Fruit fly (Drosophila melanogaster) whole organism, embryonic: Measurements from ENCODE around the gene put.

Source experiments
- Abd-B ChIP-seq: fragments of 200-800 bp; sonication (Bioruptor generic); optimal IDR thresholded peaks from 2 replicates; lab custom pipeline; 2018; ENCODE audit warnings: missing biosample characterization, mild to moderate bottlenecking, missing genetic modification characterization, moderate library complexity
- B-H2 ChIP-seq: fragments of 200-800 bp; sonication (Bioruptor generic); optimal IDR thresholded peaks from 2 replicates; lab custom pipeline; 2018; ENCODE audit warnings: missing biosample characterization, mild to moderate bottlenecking, missing genetic modification characterization
- Bteb2 ChIP-seq: fragments of 200-800 bp; sonication (Bioruptor generic); optimal IDR thresholded peaks from 2 replicates; lab custom pipeline; 2016; ENCODE audit warnings: missing biosample characterization, missing genetic modification characterization
- CG10462 ChIP-seq: fragments of 200-800 bp; sonication (Bioruptor generic); optimal IDR thresholded peaks from 2 replicates; lab custom pipeline; 2016; ENCODE audit warnings: missing biosample characterization, missing genetic modification characterization
- CG10543 ChIP-seq: fragments of 200-800 bp; sonication (Bioruptor generic); optimal IDR thresholded peaks from 3 replicates; lab custom pipeline; 2017; ENCODE audit warnings: missing biosample characterization, mild to moderate bottlenecking, missing genetic modification characterization, moderate library complexity
- CG11504 ChIP-seq: fragments of 200-800 bp; sonication (Bioruptor generic); optimal IDR thresholded peaks from 3 replicates; lab custom pipeline; 2019; ENCODE audit warnings: missing biosample characterization, mild to moderate bottlenecking, missing genetic modification characterization, moderate library complexity
- CG12219 ChIP-seq: fragments of 200-800 bp; sonication (Bioruptor generic); optimal IDR thresholded peaks from 3 replicates; lab custom pipeline; 2018; ENCODE audit warnings: missing biosample characterization, mild to moderate bottlenecking, missing genetic modification characterization
- CG14050 ChIP-seq: fragments of 200-800 bp; sonication (Bioruptor generic); IDR thresholded peaks from 3 replicates; pipeline ENCODE4 v1.3.6; 2022; ENCODE audit warnings: missing biosample characterization, missing genetic modification characterization
- CG1603 ChIP-seq: fragments of 200-800 bp; sonication (Bioruptor generic); optimal IDR thresholded peaks from 2 replicates; lab custom pipeline; 2019; ENCODE audit warnings: missing biosample characterization, mild to moderate bottlenecking, missing genetic modification characterization, moderate library complexity
- CG1647 ChIP-seq: fragments of 200-800 bp; sonication (Bioruptor generic); optimal IDR thresholded peaks from 3 replicates; lab custom pipeline; 2016; ENCODE audit warnings: missing biosample characterization, missing genetic modification characterization
- CG18764 ChIP-seq: fragments of 200-800 bp; sonication (Bioruptor generic); optimal IDR thresholded peaks from 3 replicates; lab custom pipeline; 2016; ENCODE audit warnings: missing biosample characterization, missing genetic modification characterization
- CG6272 ChIP-seq: fragments of 200-800 bp; sonication (Bioruptor generic); IDR thresholded peaks from 2 replicates; pipeline ENCODE4 v1.3.6; 2022; ENCODE audit warnings: missing biosample characterization, missing genetic modification characterization
- CG7963 ChIP-seq: fragments of 200-800 bp; sonication (Bioruptor generic); IDR thresholded peaks from 3 replicates; pipeline ENCODE4 v1.3.6; 2022; ENCODE audit warnings: missing biosample characterization, missing genetic modification characterization; ENCODE audit not compliant: partially characterized antibody
- CG7987 ChIP-seq: fragments of 200-800 bp; sonication (Bioruptor generic); optimal IDR thresholded peaks from 2 replicates; lab custom pipeline; 2018; ENCODE audit warnings: missing biosample characterization, mild to moderate bottlenecking, missing genetic modification characterization, moderate library complexity
- CG8924 ChIP-seq: fragments of 200-800 bp; optimal IDR thresholded peaks from 3 replicates; lab custom pipeline; 2019; ENCODE audit warnings: missing biosample characterization, mild to moderate bottlenecking, missing genetic modification characterization, moderate library complexity
- CG9817 ChIP-seq: fragments of 200-800 bp; sonication (Bioruptor generic); optimal IDR thresholded peaks from 2 replicates; lab custom pipeline; 2018; ENCODE audit warnings: missing biosample characterization, mild to moderate bottlenecking, missing genetic modification characterization, moderate library complexity
- GATAe ChIP-seq: fragments of 200-800 bp; sonication (Bioruptor generic); conservative IDR thresholded peaks from 2 replicates; pipeline ENCODE4 v1.3.6; 2022; ENCODE audit warnings: missing biosample characterization, missing genetic modification characterization
- Hmr ChIP-seq: fragments of 200-800 bp; sonication (Bioruptor generic); optimal IDR thresholded peaks from 3 replicates; lab custom pipeline; 2017; ENCODE audit warnings: mild to moderate bottlenecking, missing biosample characterization, missing genetic modification reagents, missing genetic modification characterization
- Lim3 ChIP-seq: fragments of 200-800 bp; sonication (Bioruptor generic); IDR thresholded peaks from 2 replicates; pipeline ENCODE4 v1.3.6; 2022; ENCODE audit warnings: missing biosample characterization, missing genetic modification characterization
- Mrtf ChIP-seq: fragments of 200-800 bp; sonication (Bioruptor generic); IDR thresholded peaks from 3 replicates; pipeline ENCODE4 v1.3.6; 2022; ENCODE audit warnings: missing biosample characterization, missing genetic modification characterization
- Myb ChIP-seq: fragments of 200-800 bp; sonication (Bioruptor generic); optimal IDR thresholded peaks from 2 replicates; lab custom pipeline; 2016; ENCODE audit warnings: missing biosample characterization, missing genetic modification characterization
- ash1 ChIP-seq: fragments of 200-800 bp; sonication (Bioruptor generic); optimal IDR thresholded peaks from 2 replicates; lab custom pipeline; 2018; ENCODE audit warnings: missing biosample characterization, mild to moderate bottlenecking, missing genetic modification characterization
- bbx ChIP-seq: fragments of 200-800 bp; sonication (Bioruptor generic); IDR thresholded peaks from 2 replicates; pipeline ENCODE4 v1.3.6; 2022; ENCODE audit warnings: missing biosample characterization, missing genetic modification characterization; ENCODE audit not compliant: partially characterized antibody
- bsh ChIP-seq, 2 experiments: fragments of 200-800 bp; sonication (Bioruptor generic); optimal IDR thresholded peaks; 2 replicates each; lab custom pipeline; 2017 to 2018; ENCODE audit warnings: mild to moderate bottlenecking in 2 of 2, missing biosample characterization in 2 of 2, missing genetic modification characterization in 2 of 2, moderate library complexity in 1 of 2
- cad ChIP-seq: fragments of >200 bp; optimal IDR thresholded peaks from 2 replicates; lab custom pipeline; 2017; ENCODE audit warnings: missing biosample characterization, missing genetic modification characterization
- cg ChIP-seq: fragments of 200-800 bp; sonication (Bioruptor generic); optimal IDR thresholded peaks from 3 replicates; lab custom pipeline; 2019; ENCODE audit warnings: missing biosample characterization, mild to moderate bottlenecking, missing genetic modification characterization, moderate library complexity
- crc ChIP-seq: fragments of 200-800 bp; sonication (Bioruptor generic); optimal IDR thresholded peaks from 2 replicates; lab custom pipeline; 2016; ENCODE audit warnings: missing biosample characterization, missing genetic modification characterization
- dati ChIP-seq: fragments of 200-800 bp; sonication (Bioruptor generic); IDR thresholded peaks from 2 replicates; pipeline ENCODE4 v1.3.6; 2022; ENCODE audit warnings: missing biosample characterization, missing genetic modification characterization
- en ChIP-seq: fragments of 200-800 bp; sonication (Bioruptor generic); optimal IDR thresholded peaks from 2 replicates; lab custom pipeline; 2016; ENCODE audit warnings: missing biosample characterization, missing genetic modification characterization
- esg ChIP-seq: fragments of 200-800 bp; sonication (Bioruptor generic); conservative IDR thresholded peaks from 2 replicates; pipeline ENCODE4 v1.3.6; 2022; ENCODE audit warnings: missing biosample characterization, missing genetic modification characterization
- eve ChIP-seq, 2 experiments: fragments of >200 bp; optimal IDR thresholded peaks; 2 replicates each; lab custom pipeline; 2017; ENCODE audit warnings: missing biosample characterization in 2 of 2, missing genetic modification characterization in 2 of 2
- fd3F ChIP-seq: fragments of 200-800 bp; sonication (Bioruptor generic); optimal IDR thresholded peaks from 2 replicates; lab custom pipeline; 2018; ENCODE audit warnings: missing biosample characterization, mild to moderate bottlenecking, missing genetic modification characterization, moderate library complexity
- fru ChIP-seq: fragments of >200 bp; optimal IDR thresholded peaks from 2 replicates; lab custom pipeline; 2017
- gfzf ChIP-seq: fragments of 200-800 bp; sonication (Bioruptor generic); optimal IDR thresholded peaks from 2 replicates; lab custom pipeline; 2016; ENCODE audit warnings: missing biosample characterization, mild to moderate bottlenecking, missing genetic modification characterization, moderate library complexity
- her ChIP-seq: fragments of 200-800 bp; sonication (Bioruptor generic); optimal IDR thresholded peaks from 2 replicates; lab custom pipeline; 2016; ENCODE audit warnings: missing biosample characterization, missing genetic modification characterization
- hkb ChIP-seq, 2 experiments: fragments of 200-800 bp in 1 of 2; fragments of >200 bp in 1 of 2; sonication (Bioruptor generic) in 1 of 2; IDR thresholded peaks in 1 of 2; optimal IDR thresholded peaks in 1 of 2; 2 replicates each; pipeline versions ENCODE4 v1.3.6 to Lab custom; 2017 to 2022; ENCODE audit warnings: missing biosample characterization in 1 of 2, missing genetic modification characterization in 1 of 2
- insv ChIP-seq, 2 experiments: fragments of 200-800 bp; sonication (Bioruptor generic); optimal IDR thresholded peaks; 3 replicates each; lab custom pipeline; 2016 to 2018; ENCODE audit warnings: missing biosample characterization in 2 of 2, missing genetic modification characterization in 2 of 2
- kni ChIP-seq: fragments of 200-800 bp; sonication (Bioruptor generic); optimal IDR thresholded peaks from 3 replicates; lab custom pipeline; 2017; ENCODE audit warnings: mild to moderate bottlenecking, missing biosample characterization, missing genetic modification reagents, missing genetic modification characterization
- lab ChIP-seq: fragments of 200-800 bp; sonication (Bioruptor generic); optimal IDR thresholded peaks from 3 replicates; lab custom pipeline; 2017; ENCODE audit warnings: missing biosample characterization, missing genetic modification characterization, mild to moderate bottlenecking, moderate library complexity, missing genetic modification reagents
- pho ChIP-seq: fragments of 200-800 bp; sonication (Bioruptor generic); optimal IDR thresholded peaks from 2 replicates; lab custom pipeline; 2016; ENCODE audit warnings: missing biosample characterization, missing genetic modification characterization
- phol ChIP-seq: fragments of 200-800 bp; sonication (Bioruptor generic); optimal IDR thresholded peaks from 3 replicates; lab custom pipeline; 2018; ENCODE audit warnings: missing biosample characterization, mild to moderate bottlenecking, missing genetic modification characterization, moderate library complexity
- ranshi ChIP-seq: fragments of 200-800 bp; sonication (Bioruptor generic); IDR thresholded peaks from 2 replicates; pipeline ENCODE4 v1.3.6; 2022; ENCODE audit warnings: missing biosample characterization, missing genetic modification characterization
- tna ChIP-seq: fragments of 200-800 bp; sonication (Bioruptor generic); IDR thresholded peaks from 2 replicates; pipeline ENCODE4 v1.3.6; 2022; ENCODE audit warnings: missing biosample characterization, missing genetic modification characterization; ENCODE audit not compliant: partially characterized antibody
- tup ChIP-seq: fragments of 200-800 bp; sonication (Bioruptor generic); optimal IDR thresholded peaks from 2 replicates; lab custom pipeline; 2016; ENCODE audit warnings: missing biosample characterization, mild to moderate bottlenecking, missing genetic modification characterization, moderate library complexity
- unc-4 ChIP-seq: fragments of 200-800 bp; sonication (Bioruptor generic); IDR thresholded peaks from 2 replicates; pipeline ENCODE4 v1.3.6; 2022; ENCODE audit warnings: missing biosample characterization, missing genetic modification characterization; ENCODE audit not compliant: partially characterized antibody
- wek ChIP-seq: fragments of 200-800 bp; sonication (Bioruptor generic); optimal IDR thresholded peaks from 3 replicates; lab custom pipeline; 2018; ENCODE audit warnings: missing biosample characterization, mild to moderate bottlenecking, missing genetic modification characterization, moderate library complexity
- zen2 ChIP-seq: fragments of 200-800 bp; sonication (Bioruptor generic); IDR thresholded peaks from 3 replicates; pipeline ENCODE4 v1.3.6; 2022; ENCODE audit warnings: missing biosample characterization, missing genetic modification characterization; ENCODE audit not compliant: partially characterized antibody
- zfh1 ChIP-seq: fragments of 200-800 bp; sonication (Bioruptor generic); IDR thresholded peaks from 3 replicates; pipeline ENCODE4 v1.3.6; 2022; ENCODE audit warnings: missing biosample characterization, missing genetic modification characterization

The put gene

dm6 chr3R:14590753-14591535, 34.6 kb downstream of the put start (continued):
- TF ChIP-seq zfh1 (GFP tag; lab: Robert Waterston, UW), result peak; percentile 80; the same call in 2 of the 3 replicates
- peak; percentile 41; the same call in 2 of the 3 replicates for TF ChIP-seq Mrtf (GFP tag; lab: Robert Waterston, UW)
- no peak for TF ChIP-seq wek (GFP tag; lab: Kevin White, UChicago)
- TF ChIP-seq fd3F (GFP tag; lab: Kevin White, UChicago), result peak; percentile 8
- TF ChIP-seq B-H2, result no peak
- TF ChIP-seq gfzf (GFP tag; lab: Kevin White, UChicago), result no peak
- TF ChIP-seq lab (GFP tag; lab: Kevin White, UChicago), result peak; percentile 67
- no peak for TF ChIP-seq GATAe (GFP tag; lab: Robert Waterston, UW)
- peak; percentile 95 for TF ChIP-seq CG8924 (tag; lab: Kevin White, UChicago)
- TF ChIP-seq pho, result no peak
- TF ChIP-seq en (GFP tag; lab: Kevin White, UChicago), result no peak
- no peak for TF ChIP-seq Bteb2 (GFP tag; lab: Kevin White, UChicago)
- TF ChIP-seq bsh (GFP tag; optimal IDR thresholded peaks at IDR 0.05; lab: Kevin White, UChicago), result peak; percentile 59 to 94
- TF ChIP-seq ranshi (GFP tag; lab: Robert Waterston, UW), result peak; percentile 58; the same call in 1 of the 2 replicates
- no peak for TF ChIP-seq hkb (optimal IDR thresholded peaks at IDR 0.05; lab: Kevin White, UChicago)
- peak; percentile 80 for TF ChIP-seq hkb (GFP tag; IDR thresholded peaks at IDR 0.05; lab: Robert Waterston, UW)
- no peak for TF ChIP-seq crc
- peak; percentile 28 for TF ChIP-seq CG10543 (GFP tag; lab: Kevin White, UChicago)
- peak; percentile 15 for TF ChIP-seq CG1647 (GFP tag; lab: Kevin White, UChicago)
- TF ChIP-seq zen2 (GFP tag; lab: Robert Waterston, UW), result no peak
- TF ChIP-seq CG11504 (tag; lab: Kevin White, UChicago), result peak; percentile 89
- peak; percentile 85 for TF ChIP-seq kni (GFP tag; lab: Kevin White, UChicago)
- TF ChIP-seq ash1 (GFP tag; lab: Kevin White, UChicago), result no peak
- peak; percentile 54 for TF ChIP-seq CG1603 (tag; lab: Kevin White, UChicago)
- TF ChIP-seq CG7963 (GFP tag; lab: Robert Waterston, UW), result no peak
- no peak for TF ChIP-seq bbx (GFP tag; lab: Robert Waterston, UW)
- TF ChIP-seq CG10462, result peak; percentile 84
- no peak for TF ChIP-seq unc-4 (GFP tag; lab: Robert Waterston, UW)
- peak; percentile 28 for TF ChIP-seq Hmr (GFP tag; lab: Kevin White, UChicago)
- no peak for TF ChIP-seq tna (GFP tag; lab: Robert Waterston, UW)
- no peak for TF ChIP-seq her (GFP tag; lab: Kevin White, UChicago)
- TF ChIP-seq cg (GFP tag; lab: Kevin White, UChicago), result peak; percentile 52
- no peak for TF ChIP-seq CG7987
- TF ChIP-seq CG14050 (GFP tag; lab: Robert Waterston, UW), result no peak
- peak in 1 of 2 experiments; percentile 9 for TF ChIP-seq insv (GFP tag; optimal IDR thresholded peaks at IDR 0.05; lab: Kevin White, UChicago)
- TF ChIP-seq fru (lab: Kevin White, UChicago), result no peak
- peak in 1 of 2 experiments; percentile 89 for TF ChIP-seq eve (GFP tag; optimal IDR thresholded peaks at IDR 0.05; lab: Kevin White, UChicago)
- TF ChIP-seq CG12219 (GFP tag; lab: Kevin White, UChicago), result peak; percentile 67
- 0 out of 2 replicates have a peak, but pooled peaks have one; percentile 20 for TF ChIP-seq CG6272 (GFP tag; lab: Robert Waterston, UW)
- TF ChIP-seq Lim3, result no peak
- no peak for TF ChIP-seq tup (GFP tag; lab: Kevin White, UChicago)
- TF ChIP-seq phol, result peak; percentile 93
- peak; percentile 79 for TF ChIP-seq Abd-B (GFP tag; lab: Kevin White, UChicago)
- peak; percentile 36 for TF ChIP-seq CG9817 (tag; lab: Kevin White, UChicago)
- TF ChIP-seq Myb (GFP tag; lab: Kevin White, UChicago), result no peak
- peak; percentile 81 for TF ChIP-seq CG18764 (GFP tag; lab: Kevin White, UChicago)
- peak; percentile 64 for TF ChIP-seq esg (GFP tag; lab: Robert Waterston, UW)
- TF ChIP-seq cad (GFP tag; lab: Kevin White, UChicago), result no peak
- 0 out of 2 replicates have a peak, but pooled peaks have one; percentile 27 for TF ChIP-seq dati (GFP tag; lab: Robert Waterston, UW)
